Fruit fly (Drosophila melanogaster) whole organism, embryonic: ENCODE data around the gene Kah.

ENCODE experiments used
- Abd-B ChIP-seq: fragments of 200-800 bp; sonication (Bioruptor generic); optimal IDR thresholded peaks from 2 replicates; lab custom pipeline; 2018; ENCODE audit warnings: missing biosample characterization, mild to moderate bottlenecking, missing genetic modification characterization, moderate library complexity
- Aef1 ChIP-seq: fragments of 200-800 bp; sonication (Bioruptor generic); IDR thresholded peaks from 3 replicates; pipeline ENCODE4 v1.3.6; 2022; ENCODE audit warnings: missing biosample characterization, missing genetic modification characterization
- Antp ChIP-seq: fragments of 200-800 bp; sonication (Bioruptor generic); optimal IDR thresholded peaks from 3 replicates; lab custom pipeline; 2016; ENCODE audit warnings: missing biosample characterization, missing genetic modification characterization
- Atf-2 ChIP-seq: fragments of 200-800 bp; sonication (Bioruptor generic); optimal IDR thresholded peaks from 2 replicates; lab custom pipeline; 2016; ENCODE audit warnings: missing biosample characterization, missing genetic modification characterization
- Bgb ChIP-seq: fragments of 200-800 bp; sonication (Bioruptor generic); IDR thresholded peaks from 2 replicates; pipeline ENCODE4 v1.3.6; 2022; ENCODE audit warnings: missing biosample characterization, missing genetic modification characterization; ENCODE audit not compliant: partially characterized antibody
- CG10209 ChIP-seq: fragments of 200-800 bp; sonication (Bioruptor generic); optimal IDR thresholded peaks from 3 replicates; lab custom pipeline; 2017; ENCODE audit warnings: missing biosample characterization, mild to moderate bottlenecking, missing genetic modification characterization, missing genetic modification reagents
- CG10431 ChIP-seq: fragments of 200-800 bp; sonication (Bioruptor generic); optimal IDR thresholded peaks from 3 replicates; lab custom pipeline; 2018; ENCODE audit warnings: missing biosample characterization, mild to moderate bottlenecking, missing genetic modification characterization
- CG10543 ChIP-seq: fragments of 200-800 bp; sonication (Bioruptor generic); optimal IDR thresholded peaks from 3 replicates; lab custom pipeline; 2017; ENCODE audit warnings: missing biosample characterization, mild to moderate bottlenecking, missing genetic modification characterization, moderate library complexity
- CG10959 ChIP-seq: fragments of 200-800 bp; sonication (Bioruptor generic); IDR thresholded peaks from 2 replicates; pipeline ENCODE4 v1.3.6; 2022; ENCODE audit warnings: missing biosample characterization, missing genetic modification characterization
- CG11398 ChIP-seq: fragments of 200-800 bp; sonication (Bioruptor generic); optimal IDR thresholded peaks from 2 replicates; lab custom pipeline; 2016; ENCODE audit warnings: missing biosample characterization, missing genetic modification characterization
- CG11456 ChIP-seq: fragments of 200-800 bp; sonication (Bioruptor generic); IDR thresholded peaks from 3 replicates; pipeline ENCODE4 v1.3.6; 2022; ENCODE audit warnings: missing biosample characterization, missing genetic modification characterization
- CG11695 ChIP-seq: fragments of 200-800 bp; sonication (Bioruptor generic); IDR thresholded peaks from 3 replicates; pipeline ENCODE4 v1.3.6; 2022; ENCODE audit warnings: missing biosample characterization, missing genetic modification characterization
- CG15269 ChIP-seq: fragments of 200-800 bp; sonication (Bioruptor generic); optimal IDR thresholded peaks from 2 replicates; lab custom pipeline; 2018; ENCODE audit warnings: missing biosample characterization, mild to moderate bottlenecking, missing genetic modification characterization, moderate library complexity
- CG18262 ChIP-seq: fragments of 200-800 bp; optimal IDR thresholded peaks from 3 replicates; lab custom pipeline; 2019; ENCODE audit warnings: missing biosample characterization, mild to moderate bottlenecking, missing genetic modification characterization, moderate library complexity
- CG1832 ChIP-seq: fragments of 200-800 bp; sonication (Bioruptor generic); optimal IDR thresholded peaks from 2 replicates; lab custom pipeline; 2017; ENCODE audit warnings: missing biosample characterization, mild to moderate bottlenecking, missing genetic modification characterization, inconsistent platforms
- CG4282 ChIP-seq: fragments of 200-800 bp; sonication (Bioruptor generic); optimal IDR thresholded peaks from 2 replicates; lab custom pipeline; 2016; ENCODE audit warnings: missing biosample characterization, missing genetic modification characterization
- CG7928 ChIP-seq: fragments of 200-800 bp; sonication (Bioruptor generic); optimal IDR thresholded peaks from 2 replicates; lab custom pipeline; 2017; ENCODE audit warnings: missing biosample characterization, mild to moderate bottlenecking, missing genetic modification characterization
- CG8478 ChIP-seq: fragments of >200 bp; optimal IDR thresholded peaks from 2 replicates; lab custom pipeline; 2018
- CG8924 ChIP-seq: fragments of 200-800 bp; optimal IDR thresholded peaks from 3 replicates; lab custom pipeline; 2019; ENCODE audit warnings: missing biosample characterization, mild to moderate bottlenecking, missing genetic modification characterization, moderate library complexity
- CG9876 ChIP-seq: fragments of 200-800 bp; sonication (Bioruptor generic); optimal IDR thresholded peaks from 2 replicates; lab custom pipeline; 2016; ENCODE audit warnings: missing biosample characterization, missing genetic modification characterization
- Chrac-16 ChIP-seq: fragments of 200-800 bp; sonication (Bioruptor generic); optimal IDR thresholded peaks from 3 replicates; lab custom pipeline; 2016; ENCODE audit warnings: missing biosample characterization, missing genetic modification characterization
- Fer1 ChIP-seq: fragments of 200-800 bp; sonication (Bioruptor generic); optimal IDR thresholded peaks from 2 replicates; lab custom pipeline; 2017; ENCODE audit warnings: missing biosample characterization, mild to moderate bottlenecking, missing genetic modification characterization
- HHEX ChIP-seq: fragments of 200-800 bp; sonication (Bioruptor generic); optimal IDR thresholded peaks from 3 replicates; lab custom pipeline; 2017; ENCODE audit warnings: missing biosample characterization, mild to moderate bottlenecking, missing genetic modification characterization, missing genetic modification reagents
- HmgZ ChIP-seq: fragments of 200-800 bp; sonication (Bioruptor generic); optimal IDR thresholded peaks from 2 replicates; lab custom pipeline; 2018; ENCODE audit warnings: missing biosample characterization, mild to moderate bottlenecking, missing genetic modification characterization
- Hr3 ChIP-seq: fragments of 200-800 bp; sonication (Bioruptor generic); optimal IDR thresholded peaks from 3 replicates; lab custom pipeline; 2016; ENCODE audit warnings: missing biosample characterization, missing genetic modification characterization
- MBD-R2 ChIP-seq: fragments of 200-800 bp; sonication (Bioruptor generic); IDR thresholded peaks from 2 replicates; pipeline ENCODE4 v1.3.6; 2022; ENCODE audit warnings: missing biosample characterization, missing genetic modification characterization
- NC2α ChIP-seq: fragments of 200-800 bp; sonication (Bioruptor generic); optimal IDR thresholded peaks from 2 replicates; lab custom pipeline; 2016; ENCODE audit warnings: missing biosample characterization, missing genetic modification characterization
- Nf-YB ChIP-seq: fragments of 200-800 bp; sonication (Bioruptor generic); optimal IDR thresholded peaks from 3 replicates; lab custom pipeline; 2019; ENCODE audit warnings: missing biosample characterization, mild to moderate bottlenecking, missing genetic modification characterization, moderate library complexity
- Opbp ChIP-seq: fragments of 200-800 bp; sonication (Bioruptor generic); IDR thresholded peaks from 3 replicates; pipeline ENCODE4 v1.3.6; 2022; ENCODE audit warnings: missing biosample characterization, missing genetic modification characterization; ENCODE audit not compliant: partially characterized antibody
- Stat92E ChIP-seq, 3 experiments: fragments of >200 bp in 2 of 3; fragments of 200-800 bp in 1 of 3; sonication (Bioruptor generic) in 1 of 3; optimal IDR thresholded peaks; 2 replicates each; lab custom pipeline; 2017 to 2019; ENCODE audit warnings: missing biosample characterization in 3 of 3, missing genetic modification characterization in 3 of 3, mild to moderate bottlenecking in 1 of 3, moderate library complexity in 1 of 3
- Usf ChIP-seq: fragments of 200-800 bp; sonication (Bioruptor generic); optimal IDR thresholded peaks from 2 replicates; lab custom pipeline; 2017; ENCODE audit warnings: missing genotype, missing biosample characterization, missing genetic modification characterization
- cg ChIP-seq: fragments of 200-800 bp; sonication (Bioruptor generic); optimal IDR thresholded peaks from 3 replicates; lab custom pipeline; 2019; ENCODE audit warnings: missing biosample characterization, mild to moderate bottlenecking, missing genetic modification characterization, moderate library complexity
- chm ChIP-seq: fragments of 200-800 bp; sonication (Bioruptor generic); IDR thresholded peaks from 2 replicates; pipeline ENCODE4 v1.3.6; 2022; ENCODE audit warnings: missing biosample characterization, missing genetic modification characterization
- cwo ChIP-seq: fragments of 200-800 bp; sonication (Bioruptor generic); optimal IDR thresholded peaks from 3 replicates; lab custom pipeline; 2017; ENCODE audit warnings: missing biosample characterization, missing genetic modification characterization, mild to moderate bottlenecking, moderate library complexity, missing genetic modification reagents
- dmrt11E ChIP-seq: fragments of 200-800 bp; sonication (Bioruptor generic); optimal IDR thresholded peaks from 3 replicates; lab custom pipeline; 2018; ENCODE audit warnings: missing biosample characterization, mild to moderate bottlenecking, missing genetic modification characterization, moderate library complexity
- dysf ChIP-seq: fragments of 200-800 bp; sonication (Bioruptor generic); IDR thresholded peaks from 3 replicates; pipeline ENCODE4 v1.3.6; 2022; ENCODE audit warnings: missing biosample characterization, missing genetic modification characterization
- ems ChIP-seq: fragments of 200-800 bp; sonication (Bioruptor generic); optimal IDR thresholded peaks from 3 replicates; lab custom pipeline; 2016; ENCODE audit warnings: missing biosample characterization, missing genetic modification characterization
- ewg ChIP-seq: fragments of 200-800 bp; sonication (Bioruptor generic); optimal IDR thresholded peaks from 3 replicates; lab custom pipeline; 2017; ENCODE audit warnings: mild to moderate bottlenecking, missing biosample characterization, missing genetic modification reagents, missing genetic modification characterization
- fru ChIP-seq: fragments of >200 bp; optimal IDR thresholded peaks from 2 replicates; lab custom pipeline; 2017
- hb ChIP-seq: fragments of 200-800 bp; sonication (Bioruptor generic); IDR thresholded peaks from 3 replicates; pipeline ENCODE4 v1.3.6; 2022; ENCODE audit warnings: missing biosample characterization, missing genetic modification characterization; ENCODE audit not compliant: partially characterized antibody
- jigr1 ChIP-seq: fragments of 200-800 bp; sonication (Bioruptor generic); IDR thresholded peaks from 3 replicates; pipeline ENCODE4 v1.3.6; 2022; ENCODE audit warnings: missing biosample characterization, missing genetic modification characterization
- mirr ChIP-seq: fragments of 200-800 bp; sonication (Bioruptor generic); optimal IDR thresholded peaks from 3 replicates; lab custom pipeline; 2018; ENCODE audit warnings: missing biosample characterization, mild to moderate bottlenecking, missing genetic modification characterization
- pb ChIP-seq: fragments of 200-800 bp; sonication (Bioruptor generic); optimal IDR thresholded peaks from 3 replicates; lab custom pipeline; 2016; ENCODE audit warnings: missing biosample characterization, missing genetic modification characterization
- pros ChIP-seq: fragments of 200-800 bp; sonication (Bioruptor generic); optimal IDR thresholded peaks from 3 replicates; lab custom pipeline; 2019; ENCODE audit warnings: missing biosample characterization, mild to moderate bottlenecking, missing genetic modification characterization, moderate library complexity
- sens ChIP-seq: fragments of 200-800 bp; sonication (Bioruptor generic); peaks from one replicate; lab custom pipeline; 2016; ENCODE audit warnings: missing biosample characterization, missing genetic modification characterization
- sim ChIP-seq: fragments of 200-800 bp; sonication (Bioruptor generic); IDR thresholded peaks from 2 replicates; pipeline ENCODE4 v1.3.6; 2022; ENCODE audit warnings: missing biosample characterization, missing genetic modification characterization
- so ChIP-seq: fragments of 200-800 bp; sonication (Bioruptor generic); IDR thresholded peaks from 3 replicates; pipeline ENCODE4 v1.3.6; 2022; ENCODE audit warnings: missing biosample characterization, missing genetic modification characterization
- stwl ChIP-seq: fragments of 200-800 bp; sonication (Bioruptor generic); optimal IDR thresholded peaks from 3 replicates; lab custom pipeline; 2018; ENCODE audit warnings: missing biosample characterization, mild to moderate bottlenecking, missing genetic modification characterization, moderate library complexity
- trh ChIP-seq: fragments of 200-800 bp; sonication (Bioruptor generic); optimal IDR thresholded peaks from 2 replicates; lab custom pipeline; 2016; ENCODE audit warnings: missing biosample characterization, missing genetic modification characterization
- zfh1 ChIP-seq: fragments of 200-800 bp; sonication (Bioruptor generic); IDR thresholded peaks from 3 replicates; pipeline ENCODE4 v1.3.6; 2022; ENCODE audit warnings: missing biosample characterization, missing genetic modification characterization

The Kah gene

DNA sequence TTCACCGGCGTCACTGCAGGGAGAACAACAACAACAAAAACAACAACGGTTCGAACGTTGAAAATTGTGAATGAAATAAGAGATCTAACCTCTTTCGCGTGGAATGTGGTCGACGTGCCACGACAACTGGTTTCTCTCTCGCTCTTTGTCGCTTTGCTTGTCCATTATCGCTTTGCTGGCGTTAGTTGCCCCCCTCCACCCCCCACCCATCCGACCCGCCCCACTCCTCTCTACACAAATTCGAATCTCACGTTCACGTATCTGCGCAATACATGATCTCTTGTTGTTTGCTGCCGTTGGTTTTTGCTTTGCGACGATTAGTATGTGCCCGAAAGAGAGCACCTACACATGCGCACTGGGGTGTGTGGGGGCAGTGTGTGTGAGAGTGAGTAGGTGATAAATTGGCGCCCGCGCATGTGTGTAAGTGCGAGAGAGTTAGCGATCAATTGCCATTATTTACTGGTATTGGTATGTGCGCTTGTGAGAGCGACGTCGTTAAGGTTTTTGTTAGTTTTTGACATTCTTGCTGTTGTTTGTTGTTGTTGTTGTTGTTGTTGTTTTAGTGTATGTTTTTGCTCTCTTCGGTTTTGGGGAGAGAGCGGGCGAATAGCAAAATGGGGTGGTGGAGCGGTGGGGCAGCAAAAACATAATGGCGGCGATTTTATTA is 27.5 kb upstream of the Kah start (continued):
- TF ChIP-seq HHEX (GFP tag; lab: Kevin White, UChicago), result no peak
- peak; percentile 28; the same call in 1 of the 3 replicates for TF ChIP-seq Aef1 (GFP tag; lab: Robert Waterston, UW)
- no peak for TF ChIP-seq CG10431 (GFP tag; lab: Kevin White, UChicago)
- no peak for TF ChIP-seq fru
- TF ChIP-seq Usf (GFP tag; lab: Kevin White, UChicago), result no peak
- TF ChIP-seq HmgZ, result peak; percentile 74
- no peak for TF ChIP-seq CG4282 (GFP tag; lab: Kevin White, UChicago)
- no peak for TF ChIP-seq Antp (GFP tag; lab: Kevin White, UChicago)
- peak; percentile 5 for TF ChIP-seq CG15269
- TF ChIP-seq CG9876 (GFP tag; lab: Kevin White, UChicago), result no peak
- TF ChIP-seq stwl (tag; lab: Kevin White, UChicago), result no peak
- TF ChIP-seq CG11695 (GFP tag; lab: Robert Waterston, UW), result 0 out of 3 replicates have a peak, but pooled peaks have one; percentile 6
- peak; percentile 36 for TF ChIP-seq Fer1
- peak; percentile 68 for TF ChIP-seq CG8924 (tag; lab: Kevin White, UChicago)
- no peak for TF ChIP-seq NC2α (GFP tag; lab: Kevin White, UChicago)
- TF ChIP-seq CG10543, result peak; percentile 92
- no peak for TF ChIP-seq Atf-2 (GFP tag; lab: Kevin White, UChicago)
- no peak for TF ChIP-seq Chrac-16 (GFP tag; lab: Kevin White, UChicago)
- TF ChIP-seq mirr, result peak; percentile 98
- TF ChIP-seq pros (GFP tag; lab: Kevin White, UChicago), result peak; percentile 72
- no peak for TF ChIP-seq ems
- 0 out of 3 replicates have a peak, but pooled peaks have one; percentile 13 for TF ChIP-seq dysf (GFP tag; lab: Robert Waterston, UW)
- peak in 1 of 3 experiments; percentile 41 for TF ChIP-seq Stat92E (GFP tag; optimal IDR thresholded peaks at IDR 0.05; lab: Kevin White, UChicago)
- no peak for TF ChIP-seq CG18262 (tag; lab: Kevin White, UChicago)
- TF ChIP-seq CG11398, result no peak
- TF ChIP-seq CG11456 (GFP tag; lab: Robert Waterston, UW), result 0 out of 3 replicates have a peak, but pooled peaks have one; percentile 54
- peak; percentile 36 for TF ChIP-seq Nf-YB (GFP tag; lab: Kevin White, UChicago)
- TF ChIP-seq jigr1 (GFP tag; lab: Robert Waterston, UW), result no peak
- peak; percentile 53 for TF ChIP-seq chm
- TF ChIP-seq Hr3 (GFP tag; lab: Kevin White, UChicago), result no peak
- peak; percentile 27; the same call in 1 of the 2 replicates for TF ChIP-seq MBD-R2 (GFP tag; lab: Robert Waterston, UW)
- TF ChIP-seq cwo (GFP tag; lab: Kevin White, UChicago), result peak; percentile 78
- TF ChIP-seq Bgb (GFP tag; lab: Robert Waterston, UW), result peak; percentile 22; the same call in 1 of the 2 replicates
- TF ChIP-seq CG10209, result no peak
- peak; percentile 98 for TF ChIP-seq cg (GFP tag; lab: Kevin White, UChicago)
- TF ChIP-seq Abd-B (GFP tag; lab: Kevin White, UChicago), result no peak
- TF ChIP-seq Opbp (GFP tag; lab: Robert Waterston, UW), result no peak
- peak; percentile 43; the same call in 1 of the 3 replicates for TF ChIP-seq zfh1 (GFP tag; lab: Robert Waterston, UW)
- TF ChIP-seq CG10959 (GFP tag; lab: Robert Waterston, UW), result no peak
- TF ChIP-seq dmrt11E (tag; lab: Kevin White, UChicago), result no peak
- no peak for TF ChIP-seq hb (GFP tag; lab: Robert Waterston, UW)
- TF ChIP-seq CG8478 (lab: Kevin White, UChicago), result peak; percentile 79
- no peak for TF ChIP-seq sens (GFP tag; lab: Kevin White, UChicago)
- TF ChIP-seq CG1832 (GFP tag; lab: Kevin White, UChicago), result peak; percentile 60
- TF ChIP-seq pb (GFP tag; lab: Kevin White, UChicago), result no peak
- no peak for TF ChIP-seq trh (GFP tag; lab: Kevin White, UChicago)
- no peak for TF ChIP-seq CG7928 (GFP tag; lab: Kevin White, UChicago)
- peak; percentile 68; the same call in 2 of the 3 replicates for TF ChIP-seq so (GFP tag; lab: Robert Waterston, UW)
- peak; percentile 12 for TF ChIP-seq ewg (GFP tag; lab: Kevin White, UChicago)
- TF ChIP-seq sim, result no peak
